Worm (Caenorhabditis elegans) whole organism, L4 larva: Measurements from ENCODE around the gene nlp-32.

Experiments used
- F44E2.7 ChIP-seq: fragments of 200-800 bp; sonication (Bioruptor generic); IDR thresholded peaks from 2 replicates; pipeline ENCODE4 v2.1.2; 2022; ENCODE audit warnings: missing genetic modification characterization, missing compliant biosample characterization
- F49E8.2 ChIP-seq: sonication (generic microtip); optimal IDR thresholded peaks from 2 replicates; lab custom pipeline; 2016; ENCODE audit warnings: missing compliant biosample characterization, mild to moderate bottlenecking, missing genetic modification characterization, borderline replicate concordance
- T20F7.1 ChIP-seq: fragments of 200-800 bp; sonication (Bioruptor generic); optimal IDR thresholded peaks from 2 replicates; lab custom pipeline; 2018; ENCODE audit warnings: mild to moderate bottlenecking, missing genetic modification characterization, missing compliant biosample characterization
- Y105C5A.15 ChIP-seq: fragments of 200-800 bp; sonication (Bioruptor generic); IDR thresholded peaks from 2 replicates; pipeline ENCODE4 v1.3.6; 2022; ENCODE audit warnings: missing genetic modification characterization, missing compliant biosample characterization
- Y5F2A.4 ChIP-seq: fragments of 200-800 bp; sonication (Bioruptor generic); optimal IDR thresholded peaks from 2 replicates; lab custom pipeline; 2018; ENCODE audit warnings: mild to moderate bottlenecking, missing genetic modification characterization, missing compliant biosample characterization
- ZK337.2 ChIP-seq: fragments of 200-800 bp; sonication (Bioruptor generic); IDR thresholded peaks from 2 replicates; pipeline ENCODE4 v1.3.6; 2022; ENCODE audit warnings: missing genetic modification reagents, missing genetic modification characterization, missing compliant biosample characterization
- ZK546.5 ChIP-seq, 2 experiments: sonication (generic microtip); optimal IDR thresholded peaks; 2 replicates each; lab custom pipeline; 2017; ENCODE audit warnings: missing biosample characterization in 2 of 2, missing genetic modification characterization in 2 of 2
- aly-2 ChIP-seq: sonication (generic microtip); optimal IDR thresholded peaks from 2 replicates; lab custom pipeline; 2018; ENCODE audit warnings: missing biosample characterization, missing genetic modification characterization
- ama-1 ChIP-seq: fragments of 150-350 bp; optimal IDR thresholded peaks from 2 replicates; lab custom pipeline; 2014; ENCODE audit warnings: inconsistent platforms, mixed read lengths
- arid-1 ChIP-seq: fragments of 200-800 bp; sonication (Bioruptor generic); conservative IDR thresholded peaks from 2 replicates; pipeline ENCODE4 v1.3.6; 2022; ENCODE audit warnings: missing genetic modification reagents, missing genetic modification characterization, missing compliant biosample characterization
- attf-4 ChIP-seq: sonication (generic microtip); optimal IDR thresholded peaks from 3 replicates; lab custom pipeline; 2017; ENCODE audit warnings: missing biosample characterization, missing genetic modification characterization
- ceh-28 ChIP-seq: fragments of 150-350 bp; optimal IDR thresholded peaks from 2 replicates; lab custom pipeline; 2014; ENCODE audit warnings: missing biosample characterization, missing genetic modification reagents, missing genetic modification characterization
- ceh-32 ChIP-seq: sonication (generic microtip); optimal IDR thresholded peaks from 2 replicates; lab custom pipeline; 2016; ENCODE audit warnings: mild to moderate bottlenecking, missing genetic modification characterization, missing compliant biosample characterization; ENCODE audit not compliant: poor library complexity
- daf-12 ChIP-seq: fragments of 150-350 bp; optimal IDR thresholded peaks from 2 replicates; lab custom pipeline; 2014; ENCODE audit warnings: missing biosample characterization, missing genetic modification reagents, missing genetic modification characterization
- dmd-6 ChIP-seq: fragments of 200-800 bp; sonication (Bioruptor generic); IDR thresholded peaks from 2 replicates; pipeline ENCODE4 v1.3.6; 2022; ENCODE audit warnings: missing genetic modification reagents, missing genetic modification characterization, missing compliant biosample characterization
- dmd-8 ChIP-seq: fragments of 200-800 bp; sonication (Bioruptor generic); IDR thresholded peaks from 2 replicates; pipeline ENCODE4 v1.3.6; 2022; ENCODE audit warnings: missing genetic modification characterization, missing compliant biosample characterization
- dpl-1 ChIP-seq: fragments of 150-350 bp; optimal IDR thresholded peaks from 2 replicates; lab custom pipeline; 2014; ENCODE audit warnings: missing biosample characterization, missing genetic modification reagents, missing genetic modification characterization
- fkh-10 ChIP-seq: fragments of 150-350 bp; optimal IDR thresholded peaks from 2 replicates; lab custom pipeline; 2014; ENCODE audit warnings: missing biosample characterization, missing genetic modification reagents, missing genetic modification characterization
- hlh-11 ChIP-seq: fragments of 200-800 bp; sonication (Bioruptor generic); optimal IDR thresholded peaks from 2 replicates; lab custom pipeline; 2018; ENCODE audit warnings: mild to moderate bottlenecking, missing genetic modification characterization, missing compliant biosample characterization
- hlh-30 ChIP-seq: sonication (generic microtip); optimal IDR thresholded peaks from 2 replicates; lab custom pipeline; 2017; ENCODE audit warnings: antibody characterized with exemption, mild to moderate bottlenecking, missing genetic modification characterization, missing compliant biosample characterization; ENCODE audit not compliant: insufficient read depth
- hmg-1.1 ChIP-seq: fragments of 200-800 bp; sonication (Bioruptor generic); IDR thresholded peaks from 2 replicates; pipeline ENCODE4 v1.3.6; 2022; ENCODE audit warnings: missing genetic modification reagents, missing genetic modification characterization, missing compliant biosample characterization
- jun-1 ChIP-seq: fragments of 150-350 bp; optimal IDR thresholded peaks from 2 replicates; lab custom pipeline; 2014; ENCODE audit warnings: missing biosample characterization, missing genetic modification reagents, missing genetic modification characterization
- lin-39 ChIP-seq: fragments of 150-350 bp; optimal IDR thresholded peaks from 2 replicates; lab custom pipeline; 2014; ENCODE audit warnings: missing biosample characterization, missing genetic modification reagents, missing genetic modification characterization
- lsy-2 ChIP-seq, 2 experiments: fragments of 150-350 bp in 1 of 2; sonication (generic microtip) in 1 of 2; optimal IDR thresholded peaks; 2 replicates each; lab custom pipeline; 2014 to 2017; ENCODE audit warnings: missing biosample characterization in 2 of 2, missing genetic modification characterization in 2 of 2
- madf-5 ChIP-seq, 2 experiments: fragments of 200-800 bp; sonication (Bioruptor generic); IDR thresholded peaks; 2 replicates each; pipeline ENCODE4 v1.3.6; 2022; ENCODE audit warnings: missing compliant biosample characterization in 2 of 2, missing genetic modification characterization in 2 of 2
- mdl-1 ChIP-seq, 2 experiments: fragments of 150-350 bp in 1 of 2; sonication (generic microtip) in 1 of 2; optimal IDR thresholded peaks; 2 replicates each; lab custom pipeline; 2014 to 2017; ENCODE audit warnings: missing biosample characterization in 2 of 2, missing genetic modification characterization in 2 of 2
- mep-1 ChIP-seq: fragments of 150-350 bp; sonication (generic microtip); optimal IDR thresholded peaks from 3 replicates; lab custom pipeline; 2014; ENCODE audit warnings: missing biosample characterization, missing genetic modification characterization
- mes-2 ChIP-seq: sonication (generic microtip); optimal IDR thresholded peaks from 2 replicates; lab custom pipeline; 2016; ENCODE audit warnings: missing genotype, mild to moderate bottlenecking, missing genetic modification characterization, missing compliant biosample characterization; ENCODE audit not compliant: poor library complexity, severe bottlenecking
- nhr-11 ChIP-seq: fragments of 150-350 bp; optimal IDR thresholded peaks from 2 replicates; lab custom pipeline; 2014; ENCODE audit warnings: missing biosample characterization, missing genetic modification characterization
- nhr-28 ChIP-seq: fragments of 150-350 bp; optimal IDR thresholded peaks from 2 replicates; lab custom pipeline; 2014; ENCODE audit warnings: missing biosample characterization, missing genetic modification characterization
- nhr-41 ChIP-seq: fragments of 200-800 bp; sonication (Bioruptor generic); IDR thresholded peaks from 2 replicates; pipeline ENCODE4 v1.3.6; 2022; ENCODE audit warnings: missing genetic modification reagents, missing genetic modification characterization, missing compliant biosample characterization
- nhr-6 ChIP-seq: fragments of 150-350 bp; optimal IDR thresholded peaks from 2 replicates; lab custom pipeline; 2014; ENCODE audit warnings: missing biosample characterization, missing genetic modification characterization
- php-3 ChIP-seq: fragments of 200-800 bp; sonication (Bioruptor generic); IDR thresholded peaks from 2 replicates; pipeline ENCODE4 v1.3.6; 2022; ENCODE audit warnings: missing genetic modification reagents, missing genetic modification characterization, missing compliant biosample characterization
- rbr-2 ChIP-seq: sonication (generic microtip); optimal IDR thresholded peaks from 2 replicates; lab custom pipeline; 2016; ENCODE audit warnings: missing genotype, missing genetic modification characterization, missing compliant biosample characterization
- snpc-4 ChIP-seq: fragments of 150-350 bp; optimal IDR thresholded peaks from 2 replicates; lab custom pipeline; 2014; ENCODE audit warnings: missing biosample characterization, missing genetic modification characterization
- unc-39 ChIP-seq: sonication (generic microtip); optimal IDR thresholded peaks from 2 replicates; lab custom pipeline; 2017; ENCODE audit warnings: missing biosample characterization, missing genetic modification characterization
- unc-62 ChIP-seq, 3 experiments: fragments of 150-350 bp in 1 of 3; sonication (generic microtip); optimal IDR thresholded peaks in 2 of 3; peaks in 1 of 3; 1 replicate in 1 of 3; 2 replicates in 2 of 3; lab custom pipeline; 2014 to 2017; ENCODE audit warnings: missing biosample characterization in 3 of 3, missing genetic modification characterization in 3 of 3, missing genetic modification reagents in 3 of 3, missing genotype in 1 of 3
- vab-7 ChIP-seq: fragments of 200-800 bp; sonication (Bioruptor generic); IDR thresholded peaks from 2 replicates; pipeline ENCODE4 v1.3.6; 2022; ENCODE audit warnings: missing genetic modification reagents, missing genetic modification characterization, missing compliant biosample characterization
- zfp-3 ChIP-seq: fragments of 200-800 bp; sonication (Bioruptor generic); conservative IDR thresholded peaks from 2 replicates; pipeline ENCODE4 v1.3.6; 2022; ENCODE audit warnings: missing genetic modification reagents, missing genetic modification characterization, missing compliant biosample characterization
- zip-2 ChIP-seq: fragments of 150-350 bp; optimal IDR thresholded peaks from 2 replicates; lab custom pipeline; 2014; ENCODE audit warnings: missing biosample characterization, missing genetic modification characterization
- ztf-7 ChIP-seq: fragments of 150-350 bp; optimal IDR thresholded peaks from 2 replicates; lab custom pipeline; 2014; ENCODE audit warnings: missing biosample characterization, missing genetic modification characterization

Gene nlp-32

DNA sequence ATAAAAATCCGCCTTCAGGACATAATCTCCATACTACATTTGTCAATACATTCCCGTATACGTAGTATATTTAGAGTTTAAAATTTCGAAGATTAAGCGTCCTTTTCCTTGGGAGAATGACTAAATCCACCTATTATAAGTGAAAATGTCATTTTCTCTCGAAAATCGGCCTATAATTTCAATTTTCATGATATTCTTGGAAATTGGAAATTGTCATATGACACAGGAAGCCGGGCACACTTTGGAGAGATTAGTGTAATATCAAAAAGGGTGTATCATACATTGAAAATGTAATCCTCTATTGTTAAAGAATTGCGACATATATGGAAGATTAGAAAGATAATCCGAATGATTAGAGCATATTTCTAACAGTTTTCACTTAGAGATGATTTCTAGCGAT lies 3.6 kb downstream of the nlp-32 start:
- TF ChIP-seq unc-39 (no peak), nhr-11 (tag; lab: Kevin White, UChicago) (peak; percentile 30), jun-1 (tag; lab: Kevin White, UChicago) (no peak), hlh-11 (tag; lab: Kevin White, UChicago) (no peak), fkh-10 (GFP tag; lab: Kevin White, UChicago) (peak; percentile 31), mes-2 (tag; lab: Kevin White, UChicago) (no peak), nhr-6 (tag; lab: Kevin White, UChicago) (peak; percentile 16), php-3 (no peak), ceh-28 (tag; lab: Kevin White, UChicago) (no peak), arid-1 (GFP tag; lab: Robert Waterston, UW) (no peak), madf-5 (GFP tag; IDR thresholded peaks at IDR 0.05; lab: Robert Waterston, UW) (no peak)

DNA sequence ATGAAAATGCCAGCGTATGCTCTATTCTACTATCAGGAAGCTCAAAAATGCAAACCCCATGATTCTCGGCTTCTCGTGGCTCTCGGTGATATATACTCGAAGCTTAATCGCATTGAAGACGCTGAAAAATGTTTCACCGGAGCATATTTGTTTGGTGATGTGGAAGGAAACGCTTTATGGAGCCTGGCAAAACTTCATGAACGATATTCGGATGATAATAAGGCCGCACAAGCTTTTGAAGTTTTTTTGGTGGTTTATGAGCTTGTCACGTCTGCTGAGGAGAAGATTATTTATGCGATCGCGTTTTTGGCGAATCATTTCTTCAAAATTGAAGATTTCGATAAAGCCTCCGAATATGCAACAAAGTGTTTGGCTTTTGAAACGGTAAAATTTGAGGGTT lies 5.1 kb downstream of the nlp-32 start:
- no peak for TF ChIP-seq aly-2
- TF ChIP-seq unc-62 (GFP tag; optimal IDR thresholded peaks at IDR 0.05 in 1 of 2; lab: Kevin White, UChicago) = peak in 1 of 2 experiments; percentile 90
- no peak for TF ChIP-seq unc-62 (tag; optimal IDR thresholded peaks at IDR 0.05; lab: Kevin White, UChicago)
- TF ChIP-seq, all 104 proteins: peak for 1

DNA sequence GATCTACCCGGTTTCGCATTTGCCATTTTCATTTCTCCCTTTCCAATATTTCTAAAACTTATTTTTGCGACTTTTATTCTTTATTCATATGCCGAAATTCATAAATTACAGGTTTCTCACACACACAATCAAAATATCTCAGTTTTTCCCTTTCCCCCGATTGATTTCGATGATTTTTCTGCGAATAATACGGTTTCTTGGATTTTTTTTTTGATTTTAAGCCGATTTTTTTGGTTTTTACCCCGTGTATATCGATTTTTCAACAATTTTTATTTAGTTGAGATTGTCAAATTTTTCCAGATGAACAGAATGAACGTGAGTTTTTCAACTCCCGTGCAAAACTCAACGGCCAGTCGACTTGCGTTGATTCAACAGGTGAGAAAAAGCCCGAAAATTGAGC lies 11.2 kb downstream of the nlp-32 start, which contains the start of gene mat-3:
Gene mat-3 (plus strand): TSS at position 301 of the 400 bp plus-strand sequence.
- no peak for TF ChIP-seq nhr-41 (GFP tag; lab: Robert Waterston, UW)
- TF ChIP-seq ceh-32 = no peak
- no peak for TF ChIP-seq ZK337.2 (GFP tag; lab: Robert Waterston, UW)
- no peak for TF ChIP-seq rbr-2 (tag; lab: Kevin White, UChicago)
- no peak for TF ChIP-seq ama-1
- no peak for TF ChIP-seq mdl-1 (tag; optimal IDR thresholded peaks at IDR 0.05; lab: Kevin White, UChicago)
- no peak for TF ChIP-seq lin-39
- TF ChIP-seq F49E8.2 (tag; lab: Kevin White, UChicago) = no peak
- no peak for TF ChIP-seq vab-7
- no peak for TF ChIP-seq hlh-30

DNA sequence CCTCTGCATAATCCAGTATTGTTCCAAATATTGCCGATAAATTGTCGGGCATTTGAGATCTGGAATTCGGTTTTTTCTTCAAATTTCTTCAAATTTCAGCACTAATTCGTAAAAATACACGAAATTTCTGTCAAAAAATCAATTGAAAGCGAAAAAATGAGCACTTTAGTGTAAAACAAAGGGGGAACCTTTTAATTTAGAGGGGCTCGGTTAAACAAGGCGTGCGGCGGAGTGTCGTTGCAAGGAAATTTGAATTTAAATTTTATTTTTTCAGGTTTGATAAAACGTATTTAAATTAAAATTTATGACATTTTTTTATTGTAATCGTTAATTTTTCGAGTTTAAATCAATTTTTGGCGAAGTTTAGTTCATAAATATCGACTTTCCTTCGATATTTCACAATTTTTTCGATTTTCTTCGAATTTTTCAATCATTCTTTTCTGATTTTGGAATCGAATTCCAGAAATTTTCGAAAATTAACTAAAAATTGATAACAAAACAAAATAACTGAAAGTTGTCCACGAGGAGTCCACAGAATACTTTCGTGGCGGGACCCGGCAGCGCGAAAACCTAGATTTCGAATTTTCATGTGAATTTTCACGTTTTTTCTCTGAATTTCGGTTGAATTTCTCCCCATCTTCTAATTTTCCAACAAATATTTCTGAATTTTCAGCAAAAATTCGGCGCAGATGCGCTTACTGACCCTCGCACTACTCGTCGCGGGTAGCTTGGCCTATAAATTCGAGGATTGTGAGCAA lies 14.5 kb downstream of the nlp-32 start, which contains the start of the genes magu-1 and nemp-1:
Gene magu-1 (minus strand): TSS at position 59 of the 758 bp plus-strand sequence.
Gene nemp-1 (plus strand): TSS at position 674 of the 758 bp plus-strand sequence.
- TF ChIP-seq T20F7.1 (peak; percentile 93), ZK546.5 (tag; optimal IDR thresholded peaks at IDR 0.05; lab: Kevin White, UChicago) (no peak), dpl-1 (GFP tag; lab: Kevin White, UChicago) (peak; percentile 41)
- TF ChIP-seq, all 104 proteins: peak for 2

DNA sequence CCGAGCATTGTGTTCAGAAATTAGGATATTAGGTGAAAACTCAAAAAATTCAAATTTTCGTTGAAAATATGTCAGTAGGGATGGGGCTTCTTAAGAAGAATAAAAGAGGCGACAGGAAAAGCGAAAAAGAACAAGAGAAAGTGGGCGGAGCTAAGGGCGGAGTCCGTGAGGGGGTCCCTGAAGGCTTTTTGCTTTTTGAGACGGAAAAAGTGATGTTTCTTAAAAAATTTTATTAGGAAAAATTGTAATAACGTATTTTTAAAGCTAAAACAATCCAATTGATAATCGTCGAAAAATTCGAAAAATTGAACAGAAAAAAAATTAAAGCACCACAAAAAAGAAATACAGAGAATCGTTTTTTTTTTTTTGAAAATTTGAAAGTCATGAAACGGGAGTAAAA lies 22.6 kb downstream of the nlp-32 start, which contains the start of gene Y55B1BR.6:
Gene Y55B1BR.6 (minus strand): TSS at position 101 of the 400 bp plus-strand sequence.
- no peak for TF ChIP-seq zip-2 (tag; lab: Kevin White, UChicago)
- TF ChIP-seq nhr-28 (tag; lab: Kevin White, UChicago) = no peak
- TF ChIP-seq Y5F2A.4 (GFP tag; lab: Kevin White, UChicago) = no peak
- TF ChIP-seq snpc-4 = no peak
- TF ChIP-seq hmg-1.1 (GFP tag; lab: Robert Waterston, UW) = no peak
- TF ChIP-seq mep-1 (tag; lab: Kevin White, UChicago) = no peak
- TF ChIP-seq php-3 = no peak
- no peak for TF ChIP-seq ztf-7 (tag; lab: Kevin White, UChicago)
- TF ChIP-seq mdl-1 (tag; optimal IDR thresholded peaks at IDR 0.05; lab: Kevin White, UChicago) = no peak
- TF ChIP-seq jun-1 (tag; lab: Kevin White, UChicago) = no peak
- no peak for TF ChIP-seq Y105C5A.15 (GFP tag; lab: Robert Waterston, UW)
- TF ChIP-seq ZK337.2 (GFP tag; lab: Robert Waterston, UW) = no peak
- TF ChIP-seq attf-4 (tag; lab: Kevin White, UChicago) = no peak
- TF ChIP-seq lsy-2 (tag; optimal IDR thresholded peaks at IDR 0.05; lab: Kevin White, UChicago) = no peak
- TF ChIP-seq zfp-3 (GFP tag; lab: Robert Waterston, UW) = no peak
- TF ChIP-seq F44E2.7 (GFP tag; lab: Robert Waterston, UW) = no peak
- TF ChIP-seq daf-12 (tag; lab: Kevin White, UChicago) = no peak
- no peak for TF ChIP-seq dmd-8
- TF ChIP-seq dmd-6 (GFP tag; lab: Robert Waterston, UW) = no peak
